Fruit fly (Drosophila melanogaster): ENCODE results near the gene be.

The be gene

DNA sequence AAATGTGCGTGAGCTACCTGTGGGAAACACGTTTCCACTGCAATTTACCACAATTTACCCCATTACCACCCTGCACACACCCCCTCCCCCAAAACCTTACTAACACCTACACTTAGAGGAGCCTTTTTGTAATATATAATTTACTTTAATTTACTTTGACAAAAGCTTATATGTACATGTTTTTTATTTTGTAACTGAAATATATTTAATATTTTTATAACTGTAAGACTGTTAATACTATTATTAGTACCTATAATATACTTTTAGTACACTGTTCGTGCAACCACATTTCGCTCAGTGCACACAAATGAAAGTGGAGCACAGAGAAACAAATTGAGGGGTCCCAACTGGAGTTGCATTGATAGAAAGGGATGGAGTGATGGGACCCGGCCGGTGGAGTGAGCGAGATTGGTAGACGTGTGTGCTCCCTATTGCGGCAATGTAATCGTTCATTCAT lies 3.2 kb upstream of the be start:
- TF ChIP-seq HLH106 (tag; optimal IDR thresholded peaks at IDR 0.05) (peak; percentile 80), sv (GFP tag; optimal IDR thresholded peaks at IDR 0.05) (peak; percentile 29), CG32264 (GFP tag; optimal IDR thresholded peaks at IDR 0.05) (no peak), GATAd (GFP tag; optimal IDR thresholded peaks at IDR 0.05) (no peak), CG9705 (GFP tag; optimal IDR thresholded peaks at IDR 0.05) (no peak), dmrt93B (GFP tag; optimal IDR thresholded peaks at IDR 0.05) (peak; percentile 56), Mio (GFP tag; optimal IDR thresholded peaks at IDR 0.05) (no peak), h (GFP tag; optimal IDR thresholded peaks at IDR 0.05) (peak; percentile 65), brk (GFP tag; optimal IDR thresholded peaks at IDR 0.05) (peak; percentile 59), Vsx2 (GFP tag; optimal IDR thresholded peaks at IDR 0.05; ENCODE audit: partially characterized antibody) (no peak), psq (GFP tag; optimal IDR thresholded peaks at IDR 0.05) (peak; percentile 90), jim (GFP tag; optimal IDR thresholded peaks at IDR 0.05) (no peak), Sp1 (GFP tag; optimal IDR thresholded peaks at IDR 0.05) (peak; percentile 81), Hnf4 (GFP tag; optimal IDR thresholded peaks at IDR 0.05) (no peak), Myc (optimal IDR thresholded peaks at IDR 0.05) (no peak), N (GFP tag; optimal IDR thresholded peaks at IDR 0.05) (no peak), ey (GFP tag; optimal IDR thresholded peaks at IDR 0.05) (peak; percentile 36), Jra (GFP tag; optimal IDR thresholded peaks at IDR 0.05) (no peak), pan (optimal IDR thresholded peaks at IDR 0.05) (no peak), lola (GFP tag; optimal IDR thresholded peaks at IDR 0.05) (no peak), Abd-B (GFP tag; optimal IDR thresholded peaks at IDR 0.05) (no peak), dl (GFP tag; optimal IDR thresholded peaks at IDR 0.05; ENCODE audit: insufficient read depth in 1 of 2, partially characterized antibody in 2 of 2) (no peak), Dfd (GFP tag; optimal IDR thresholded peaks at IDR 0.05) (no peak), br (GFP tag; optimal IDR thresholded peaks at IDR 0.05) (peak; percentile 21), usp (GFP tag; optimal IDR thresholded peaks at IDR 0.05) (no peak), Hr78 (GFP tag; optimal IDR thresholded peaks at IDR 0.05) (no peak), sage (GFP tag; optimal IDR thresholded peaks at IDR 0.05) (peak; percentile 18), OdsH (GFP tag; optimal IDR thresholded peaks at IDR 0.05) (peak; percentile 66), foxo (GFP tag; optimal IDR thresholded peaks at IDR 0.05) (peak in 1 of 2 experiments; percentile 78), tai (GFP tag; optimal IDR thresholded peaks at IDR 0.05) (no peak), fru (GFP tag; optimal IDR thresholded peaks at IDR 0.05) (peak; percentile 73), CrebA (GFP tag; optimal IDR thresholded peaks at IDR 0.05; ENCODE audit: borderline replicate concordance) (no peak), dsf (GFP tag; optimal IDR thresholded peaks at IDR 0.05; ENCODE audit: borderline replicate concordance) (no peak), Rel (GFP tag; optimal IDR thresholded peaks at IDR 0.05) (no peak), Rel (tag; optimal IDR thresholded peaks at IDR 0.05) (no peak), woc (GFP tag; optimal IDR thresholded peaks at IDR 0.05) (peak; percentile 31), Dif (GFP tag; optimal IDR thresholded peaks at IDR 0.05; ENCODE audit: partially characterized antibody) (no peak), Hr83 (GFP tag; optimal IDR thresholded peaks at IDR 0.05; ENCODE audit: poor library complexity, severe bottlenecking) (no peak), rgr (GFP tag; optimal IDR thresholded peaks at IDR 0.05) (peak; percentile 77)

DNA sequence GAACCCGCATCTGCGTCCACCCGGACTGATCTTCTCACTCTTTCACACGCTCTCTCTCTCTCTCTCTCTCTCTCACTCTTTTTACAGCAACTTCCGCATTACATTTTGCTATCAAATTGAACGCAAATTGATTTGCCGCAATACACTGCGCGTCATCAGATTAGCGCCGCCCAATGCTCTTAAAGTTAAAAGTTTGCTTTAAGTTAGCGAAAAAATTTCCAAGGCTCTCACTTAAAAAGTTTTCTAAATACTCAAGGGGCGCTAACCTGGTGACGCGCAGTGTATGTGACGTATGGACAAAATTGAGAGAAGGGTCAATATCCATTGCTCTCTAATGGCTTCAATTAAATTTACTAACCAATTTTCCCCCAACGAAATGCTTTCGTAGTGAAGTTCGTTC lies 2.0 kb upstream of the be start:
- no peak for TF ChIP-seq dsf (GFP tag; optimal IDR thresholded peaks at IDR 0.05; ENCODE audit: borderline replicate concordance)
- TF ChIP-seq usp (GFP tag; optimal IDR thresholded peaks at IDR 0.05) = no peak
- no peak for TF ChIP-seq brk (GFP tag; optimal IDR thresholded peaks at IDR 0.05)
- peak; percentile 63 for TF ChIP-seq fru (GFP tag; optimal IDR thresholded peaks at IDR 0.05)
- no peak for TF ChIP-seq sage (GFP tag; optimal IDR thresholded peaks at IDR 0.05)
- no peak for TF ChIP-seq jim (GFP tag; optimal IDR thresholded peaks at IDR 0.05)
- peak; percentile 38 for TF ChIP-seq woc (GFP tag; optimal IDR thresholded peaks at IDR 0.05)
- TF ChIP-seq ey (GFP tag; optimal IDR thresholded peaks at IDR 0.05) = peak; percentile 57
- no peak for TF ChIP-seq Rel (GFP tag; optimal IDR thresholded peaks at IDR 0.05)
- no peak for TF ChIP-seq Rel (tag; optimal IDR thresholded peaks at IDR 0.05)
- peak; percentile 71 for TF ChIP-seq sv (GFP tag; optimal IDR thresholded peaks at IDR 0.05)
- TF ChIP-seq CG32264 (GFP tag; optimal IDR thresholded peaks at IDR 0.05) = no peak
- no peak for TF ChIP-seq Abd-B (GFP tag; optimal IDR thresholded peaks at IDR 0.05)
- no peak for TF ChIP-seq Dif (GFP tag; optimal IDR thresholded peaks at IDR 0.05; ENCODE audit: partially characterized antibody)
- TF ChIP-seq Hnf4 (GFP tag; optimal IDR thresholded peaks at IDR 0.05) = peak; percentile 26
- TF ChIP-seq CG9705 (GFP tag; optimal IDR thresholded peaks at IDR 0.05) = no peak
- TF ChIP-seq h (GFP tag; optimal IDR thresholded peaks at IDR 0.05) = peak; percentile 64
- TF ChIP-seq rgr (GFP tag; optimal IDR thresholded peaks at IDR 0.05) = peak; percentile 57
- no peak for TF ChIP-seq tai (GFP tag; optimal IDR thresholded peaks at IDR 0.05)
- peak; percentile 45 for TF ChIP-seq br (GFP tag; optimal IDR thresholded peaks at IDR 0.05)
- TF ChIP-seq OdsH (GFP tag; optimal IDR thresholded peaks at IDR 0.05) = peak; percentile 3
- TF ChIP-seq HLH106 (tag; optimal IDR thresholded peaks at IDR 0.05) = peak; percentile 56
- TF ChIP-seq foxo (GFP tag; optimal IDR thresholded peaks at IDR 0.05) = peak in 1 of 2 experiments; percentile 56
- no peak for TF ChIP-seq GATAd (GFP tag; optimal IDR thresholded peaks at IDR 0.05)
- TF ChIP-seq Sp1 (GFP tag; optimal IDR thresholded peaks at IDR 0.05) = peak; percentile 61
- peak; percentile 47 for TF ChIP-seq psq (GFP tag; optimal IDR thresholded peaks at IDR 0.05)
- peak; percentile 31 for TF ChIP-seq dmrt93B (GFP tag; optimal IDR thresholded peaks at IDR 0.05)
- TF ChIP-seq CrebA (GFP tag; optimal IDR thresholded peaks at IDR 0.05; ENCODE audit: borderline replicate concordance) = no peak
- TF ChIP-seq Mio (GFP tag; optimal IDR thresholded peaks at IDR 0.05) = no peak
